Fruit fly (Drosophila melanogaster): Measurements from ENCODE around the gene CG18417.

Gene CG18417

dm6 chr3L:7361095-7361522 is 38.8 kb upstream of the CG18417 start (continued):
- TF ChIP-seq CG13123 (GFP tag; optimal IDR thresholded peaks at IDR 0.05) = no peak
- no peak for TF ChIP-seq CG3847 (GFP tag; IDR thresholded peaks at IDR 0.05)
- peak; percentile 41 for TF ChIP-seq phol (tag; optimal IDR thresholded peaks at IDR 0.05)
- peak; percentile 59; the same call in 2 of the 3 replicates for TF ChIP-seq ci (GFP tag; IDR thresholded peaks at IDR 0.05)
- no peak for TF ChIP-seq CG10147 (GFP tag; optimal IDR thresholded peaks at IDR 0.05)
- TF ChIP-seq Mes4 (GFP tag; optimal IDR thresholded peaks at IDR 0.05) = no peak
- no peak for TF ChIP-seq MESR4 (GFP tag; optimal IDR thresholded peaks at IDR 0.05)
- 0 out of 3 replicates have a peak, but pooled peaks have one; percentile 38 for TF ChIP-seq zfh1 (GFP tag; IDR thresholded peaks at IDR 0.05)
- TF ChIP-seq ind (GFP tag; optimal IDR thresholded peaks at IDR 0.05) = no peak
- peak; percentile 31; the same call in 1 of the 2 replicates for TF ChIP-seq CG14441 (GFP tag; IDR thresholded peaks at IDR 0.05)
- no peak for TF ChIP-seq Sin3A (optimal IDR thresholded peaks at IDR 0.05)
- TF ChIP-seq tin (GFP tag; optimal IDR thresholded peaks at IDR 0.05) = no peak
- TF ChIP-seq gcm (GFP tag; optimal IDR thresholded peaks at IDR 0.05) = no peak
- no peak for TF ChIP-seq CG4730 (GFP tag; IDR thresholded peaks at IDR 0.05)
- no peak for TF ChIP-seq CG10959 (GFP tag; IDR thresholded peaks at IDR 0.05)
- TF ChIP-seq CG4820 (GFP tag; optimal IDR thresholded peaks at IDR 0.05) = peak; percentile 98
- peak; percentile 75 for TF ChIP-seq CG17359 (tag; optimal IDR thresholded peaks at IDR 0.05)
- no peak for TF ChIP-seq seq (GFP tag; IDR thresholded peaks at IDR 0.05)
- TF ChIP-seq pita (GFP tag; optimal IDR thresholded peaks at IDR 0.05) = no peak
- TF ChIP-seq gcm2 (GFP tag; optimal IDR thresholded peaks at IDR 0.05) = no peak
- peak; percentile 4 for TF ChIP-seq CG7987 (GFP tag; optimal IDR thresholded peaks at IDR 0.05)
- peak; percentile 5 for TF ChIP-seq wek (GFP tag; optimal IDR thresholded peaks at IDR 0.05)
- TF ChIP-seq CG30403 (GFP tag; optimal IDR thresholded peaks at IDR 0.05) = peak; percentile 13
- TF ChIP-seq CG13424 (tag; optimal IDR thresholded peaks at IDR 0.05) = no peak
- peak; percentile 75 for TF ChIP-seq Med (GFP tag)
- TF ChIP-seq CG42726 (GFP tag; IDR thresholded peaks at IDR 0.05; ENCODE audit: partially characterized antibody) = no peak
- no peak for TF ChIP-seq pan (optimal IDR thresholded peaks at IDR 0.05)
- TF ChIP-seq pan (GFP tag; optimal IDR thresholded peaks at IDR 0.05 in 1 of 2, IDR thresholded peaks at IDR 0.05 in 1 of 2) = peak in 1 of 2 experiments; percentile 56
- TF ChIP-seq Doc3 (GFP tag; IDR thresholded peaks at IDR 0.05; ENCODE audit: partially characterized antibody) = no peak
- no peak for TF ChIP-seq Hey (tag; optimal IDR thresholded peaks at IDR 0.05)
- no peak for TF ChIP-seq Dfd (GFP tag; optimal IDR thresholded peaks at IDR 0.05)
- peak; percentile 17 for TF ChIP-seq PHDP (tag; optimal IDR thresholded peaks at IDR 0.05)
- no peak for TF ChIP-seq Dp (GFP tag; optimal IDR thresholded peaks at IDR 0.05)
- TF ChIP-seq CG11504 (tag; optimal IDR thresholded peaks at IDR 0.05) = peak; percentile 41
- TF ChIP-seq CG3726 (GFP tag; IDR thresholded peaks at IDR 0.05) = no peak
- TF ChIP-seq sqz (GFP tag; optimal IDR thresholded peaks at IDR 0.05) = peak; percentile 67

DNA sequence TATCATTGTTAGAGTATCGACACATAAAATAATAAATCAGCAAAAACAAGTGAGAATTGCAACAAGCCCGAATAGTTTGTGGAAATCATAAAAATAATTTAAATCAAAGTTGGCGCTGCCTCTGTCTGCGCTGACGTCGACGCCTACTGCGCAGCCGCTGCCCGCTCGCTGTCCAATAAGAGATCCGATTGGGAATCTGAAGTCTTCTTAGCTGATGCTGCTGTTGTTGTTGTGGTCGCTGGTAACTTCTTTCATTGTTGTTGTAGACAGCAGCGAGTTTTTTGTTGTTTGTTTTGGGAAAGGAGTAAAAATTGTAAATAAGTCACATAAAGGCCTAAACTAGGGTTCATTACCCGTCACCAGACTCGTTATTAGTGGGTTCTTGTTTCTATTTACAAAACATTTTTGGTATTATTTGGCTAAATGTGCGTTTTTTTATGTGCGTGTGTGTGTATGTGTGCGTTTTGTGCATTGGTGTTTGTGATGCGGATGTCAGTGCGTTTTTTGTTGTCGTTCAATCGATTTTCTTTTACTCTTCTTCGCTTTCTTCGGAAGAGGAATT is 35.1 kb upstream of the CG18417 start:
- TF ChIP-seq mam (GFP tag; optimal IDR thresholded peaks at IDR 0.05) (no peak), Doc3 (GFP tag; IDR thresholded peaks at IDR 0.05; ENCODE audit: partially characterized antibody) (no peak), CG12391 (tag; optimal IDR thresholded peaks at IDR 0.05) (no peak), insv (GFP tag; optimal IDR thresholded peaks at IDR 0.05) (peak; percentile 59 to 96), cas (GFP tag; IDR thresholded peaks at IDR 0.05) (no peak), sqz (GFP tag; optimal IDR thresholded peaks at IDR 0.05) (peak; percentile 4), Sin3A (optimal IDR thresholded peaks at IDR 0.05) (no peak), Deaf1 (tag; optimal IDR thresholded peaks at IDR 0.05) (no peak), corto (GFP tag; optimal IDR thresholded peaks at IDR 0.05) (no peak), psq (GFP tag; optimal IDR thresholded peaks at IDR 0.05) (no peak), Six4 (GFP tag; optimal IDR thresholded peaks at IDR 0.05) (no peak), emc (GFP tag; optimal IDR thresholded peaks at IDR 0.05) (no peak), CG4360 (GFP tag; IDR thresholded peaks at IDR 0.05) (peak; percentile 97), sens (GFP tag) (peak; percentile 61), hb (GFP tag; IDR thresholded peaks at IDR 0.05; ENCODE audit: partially characterized antibody) (no peak), CG33557 (GFP tag; optimal IDR thresholded peaks at IDR 0.05) (peak; percentile 24), Fer2 (tag; optimal IDR thresholded peaks at IDR 0.05) (no peak), tup (GFP tag; optimal IDR thresholded peaks at IDR 0.05) (no peak), CG8924 (tag; optimal IDR thresholded peaks at IDR 0.05) (peak; percentile 14)

All from whole organism, embryonic.